Worm (Caenorhabditis elegans) whole organism, L4 larva: ENCODE data around the gene ZK228.10.
A peak's percentile ranks its signal among the peaks of the same experiment; 100 is the strongest.

ENCODE experiments used
- D1046.2 ChIP-seq: fragments of 200-800 bp; sonication (Bioruptor generic); IDR thresholded peaks from 2 replicates; pipeline ENCODE4 v1.3.6; 2022; ENCODE audit warnings: missing genetic modification characterization, missing compliant biosample characterization
- F37D6.2 ChIP-seq: sonication (generic microtip); optimal IDR thresholded peaks from 2 replicates; lab custom pipeline; 2016; ENCODE audit warnings: mild to moderate bottlenecking, missing genetic modification characterization, missing compliant biosample characterization
- aha-1 ChIP-seq: fragments of 150-350 bp; peaks from one replicate; lab custom pipeline; 2014; ENCODE audit warnings: missing biosample characterization, missing genetic modification characterization
- attf-4 ChIP-seq: sonication (generic microtip); optimal IDR thresholded peaks from 3 replicates; lab custom pipeline; 2017; ENCODE audit warnings: missing biosample characterization, missing genetic modification characterization
- ceh-28 ChIP-seq: fragments of 150-350 bp; optimal IDR thresholded peaks from 2 replicates; lab custom pipeline; 2014; ENCODE audit warnings: missing biosample characterization, missing genetic modification reagents, missing genetic modification characterization
- ctbp-1 ChIP-seq: fragments of 200-800 bp; sonication (Bioruptor generic); IDR thresholded peaks from 2 replicates; pipeline ENCODE4 v1.3.6; 2022; ENCODE audit warnings: missing genetic modification reagents, missing genetic modification characterization, missing compliant biosample characterization
- fkh-10 ChIP-seq: fragments of 150-350 bp; optimal IDR thresholded peaks from 2 replicates; lab custom pipeline; 2014; ENCODE audit warnings: missing biosample characterization, missing genetic modification reagents, missing genetic modification characterization
- gei-8 ChIP-seq: fragments of 200-800 bp; sonication (Bioruptor generic); optimal IDR thresholded peaks from 2 replicates; lab custom pipeline; 2018; ENCODE audit warnings: mild to moderate bottlenecking, missing genetic modification characterization, missing compliant biosample characterization
- hlh-30 ChIP-seq: sonication (generic microtip); optimal IDR thresholded peaks from 2 replicates; lab custom pipeline; 2017; ENCODE audit warnings: antibody characterized with exemption, mild to moderate bottlenecking, missing genetic modification characterization, missing compliant biosample characterization; ENCODE audit not compliant: insufficient read depth
- hmg-1.1 ChIP-seq: fragments of 200-800 bp; sonication (Bioruptor generic); IDR thresholded peaks from 2 replicates; pipeline ENCODE4 v1.3.6; 2022; ENCODE audit warnings: missing genetic modification reagents, missing genetic modification characterization, missing compliant biosample characterization
- jun-1 ChIP-seq: fragments of 150-350 bp; optimal IDR thresholded peaks from 2 replicates; lab custom pipeline; 2014; ENCODE audit warnings: missing biosample characterization, missing genetic modification reagents, missing genetic modification characterization
- lin-15B ChIP-seq: fragments of 150-350 bp; sonication (generic microtip); optimal IDR thresholded peaks from 3 replicates; lab custom pipeline; 2014; ENCODE audit warnings: missing biosample characterization, missing genetic modification characterization
- lin-38 ChIP-seq: fragments of 200-800 bp; sonication (Bioruptor generic); IDR thresholded peaks from 2 replicates; pipeline ENCODE4 v1.3.6; 2022; ENCODE audit warnings: missing genetic modification reagents, missing genetic modification characterization, missing compliant biosample characterization
- lsy-2 ChIP-seq, 2 experiments: fragments of 150-350 bp in 1 of 2; sonication (generic microtip) in 1 of 2; optimal IDR thresholded peaks; 2 replicates each; lab custom pipeline; 2014 to 2017; ENCODE audit warnings: missing biosample characterization in 2 of 2, missing genetic modification characterization in 2 of 2
- madf-9 ChIP-seq: fragments of 200-800 bp; sonication (Bioruptor generic); conservative IDR thresholded peaks from 2 replicates; pipeline ENCODE4 v1.3.6; 2022; ENCODE audit warnings: missing genetic modification reagents, missing genetic modification characterization, missing compliant biosample characterization
- mdl-1 ChIP-seq, 2 experiments: fragments of 150-350 bp in 1 of 2; sonication (generic microtip) in 1 of 2; optimal IDR thresholded peaks; 2 replicates each; lab custom pipeline; 2014 to 2017; ENCODE audit warnings: missing biosample characterization in 2 of 2, missing genetic modification characterization in 2 of 2
- mep-1 ChIP-seq: fragments of 150-350 bp; sonication (generic microtip); optimal IDR thresholded peaks from 3 replicates; lab custom pipeline; 2014; ENCODE audit warnings: missing biosample characterization, missing genetic modification characterization
- mxl-3 ChIP-seq: fragments of 200-800 bp; sonication (Bioruptor generic); optimal IDR thresholded peaks from 2 replicates; lab custom pipeline; 2018; ENCODE audit warnings: mild to moderate bottlenecking, missing genetic modification characterization, missing compliant biosample characterization
- nhr-11 ChIP-seq: fragments of 150-350 bp; optimal IDR thresholded peaks from 2 replicates; lab custom pipeline; 2014; ENCODE audit warnings: missing biosample characterization, missing genetic modification characterization
- nhr-111 ChIP-seq: fragments of 200-800 bp; sonication (Bioruptor generic); optimal IDR thresholded peaks from 2 replicates; lab custom pipeline; 2018; ENCODE audit warnings: mild to moderate bottlenecking, missing genetic modification characterization, missing compliant biosample characterization
- nhr-237 ChIP-seq: sonication (generic microtip); optimal IDR thresholded peaks from 2 replicates; lab custom pipeline; 2017; ENCODE audit warnings: missing biosample characterization, missing genetic modification characterization
- nhr-28 ChIP-seq: fragments of 150-350 bp; optimal IDR thresholded peaks from 2 replicates; lab custom pipeline; 2014; ENCODE audit warnings: missing biosample characterization, missing genetic modification characterization
- pqm-1 ChIP-seq: sonication (generic microtip); optimal IDR thresholded peaks from 2 replicates; lab custom pipeline; 2017; ENCODE audit warnings: missing biosample characterization, missing genetic modification characterization
- rbr-2 ChIP-seq: sonication (generic microtip); optimal IDR thresholded peaks from 2 replicates; lab custom pipeline; 2016; ENCODE audit warnings: missing genotype, missing genetic modification characterization, missing compliant biosample characterization
- set-16 ChIP-seq: fragments of 200-800 bp; sonication (Bioruptor generic); IDR thresholded peaks from 2 replicates; pipeline ENCODE4 v1.3.6; 2022; ENCODE audit warnings: missing genetic modification reagents, missing genetic modification characterization, missing compliant biosample characterization
- skn-1 ChIP-seq: fragments of 150-350 bp; optimal IDR thresholded peaks from 2 replicates; lab custom pipeline; 2014; ENCODE audit warnings: missing biosample characterization, missing genetic modification characterization
- snpc-4 ChIP-seq: fragments of 150-350 bp; optimal IDR thresholded peaks from 2 replicates; lab custom pipeline; 2014; ENCODE audit warnings: missing biosample characterization, missing genetic modification characterization
- tag-97 ChIP-seq: fragments of 200-800 bp; sonication (Bioruptor generic); IDR thresholded peaks from 2 replicates; pipeline ENCODE4 v1.3.6; 2022; ENCODE audit warnings: missing genetic modification characterization, missing compliant biosample characterization
- unc-130 ChIP-seq: sonication (generic microtip); optimal IDR thresholded peaks from 2 replicates; lab custom pipeline; 2016; ENCODE audit warnings: missing genetic modification reagents, missing genetic modification characterization, missing compliant biosample characterization
- unc-39 ChIP-seq: sonication (generic microtip); optimal IDR thresholded peaks from 2 replicates; lab custom pipeline; 2017; ENCODE audit warnings: missing biosample characterization, missing genetic modification characterization
- unc-62 ChIP-seq, 3 experiments: fragments of 150-350 bp in 1 of 3; sonication (generic microtip); optimal IDR thresholded peaks in 2 of 3; peaks in 1 of 3; 1 replicate in 1 of 3; 2 replicates in 2 of 3; lab custom pipeline; 2014 to 2017; ENCODE audit warnings: missing biosample characterization in 3 of 3, missing genetic modification characterization in 3 of 3, missing genetic modification reagents in 3 of 3, missing genotype in 1 of 3
- zag-1 ChIP-seq: fragments of 150-350 bp; optimal IDR thresholded peaks from 2 replicates; lab custom pipeline; 2014; ENCODE audit warnings: missing biosample characterization, missing genetic modification characterization

The ZK228.10 gene

DNA sequence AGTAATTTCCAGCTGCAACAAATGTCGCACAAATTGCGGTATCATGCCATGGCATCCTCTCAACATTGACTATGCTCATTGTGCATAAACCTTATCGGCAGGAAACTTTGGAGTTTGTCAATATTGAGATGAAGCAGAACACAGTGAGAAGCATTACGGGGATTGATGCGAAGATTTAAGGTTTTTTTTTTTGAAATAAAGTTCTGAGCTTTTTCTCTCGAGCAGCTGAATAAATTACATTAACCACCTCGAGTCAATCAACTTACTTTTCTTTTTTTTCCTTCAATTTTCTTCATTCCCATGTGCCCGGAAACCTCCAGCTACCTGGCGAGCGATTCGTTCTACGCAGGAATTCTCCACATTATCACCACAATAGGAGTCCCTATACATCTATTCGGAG, 19.4 kb downstream of the ZK228.10 start, which contains the start of gene srh-179:
Gene srh-179, plus strand, starts transcription at position 301 of the 400 bp plus-strand sequence.
- TF ChIP-seq snpc-4 (tag; lab: Kevin White, UChicago): no peak
- no peak for TF ChIP-seq lin-15B (tag; lab: Kevin White, UChicago)
- no peak for TF ChIP-seq pqm-1
- TF ChIP-seq lsy-2 (tag; optimal IDR thresholded peaks at IDR 0.05; lab: Kevin White, UChicago): no peak

DNA sequence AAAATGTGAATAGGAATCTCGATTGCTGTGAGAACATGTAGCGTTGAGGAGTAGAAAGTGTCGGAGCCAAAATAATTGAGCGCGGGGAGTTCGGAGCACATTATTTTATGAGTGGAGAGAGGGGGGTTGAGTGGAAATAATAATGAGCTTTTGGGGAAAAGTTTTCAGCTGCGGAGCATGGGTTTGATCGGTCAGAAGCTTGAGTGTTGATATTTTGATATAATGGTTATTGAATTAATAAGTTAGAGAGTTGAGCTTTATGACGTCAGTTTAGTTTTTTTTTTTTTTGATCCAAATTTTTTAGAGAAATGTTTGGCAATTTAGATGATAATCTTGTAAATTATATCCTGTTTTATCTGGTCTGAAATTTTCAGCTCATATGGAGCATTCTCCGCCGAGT, 23.6 kb downstream of the ZK228.10 start, which contains the start of gene srh-178:
Gene srh-178, minus strand, starts transcription at position 101 of the 400 bp plus-strand sequence.
- TF ChIP-seq D1046.2 (no peak), zag-1 (tag; lab: Kevin White, UChicago) (no peak), rbr-2 (tag; lab: Kevin White, UChicago) (no peak), lsy-2 (tag; optimal IDR thresholded peaks at IDR 0.05; lab: Kevin White, UChicago) (no peak), lin-38 (GFP tag; lab: Robert Waterston, UW) (no peak), pqm-1 (no peak), unc-39 (no peak), hmg-1.1 (GFP tag; lab: Robert Waterston, UW) (no peak), mdl-1 (tag; optimal IDR thresholded peaks at IDR 0.05; lab: Kevin White, UChicago) (no peak), jun-1 (no peak), unc-130 (GFP tag; lab: Kevin White, UChicago) (no peak), mxl-3 (no peak)

DNA sequence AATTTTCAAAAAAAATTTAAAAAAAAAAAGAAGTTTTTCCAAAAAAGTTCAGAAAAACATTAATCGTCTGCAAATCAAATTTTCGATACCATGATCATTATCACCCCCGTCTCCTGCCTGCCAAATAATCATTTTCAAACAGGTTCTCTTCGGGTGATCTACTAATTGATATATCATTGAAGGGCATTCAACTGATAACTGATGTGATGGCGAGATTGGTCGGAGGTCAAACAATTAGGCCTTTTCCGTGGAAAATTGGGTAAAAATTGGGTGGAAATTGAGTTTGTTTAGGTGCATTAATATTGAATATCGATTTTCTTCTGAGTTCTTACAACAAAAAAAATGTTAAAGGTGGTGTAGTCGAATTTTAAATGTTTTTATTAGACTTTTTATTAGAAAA, 30.5 kb downstream of the ZK228.10 start, which contains the start of gene Y51A2D.18:
Gene Y51A2D.18, minus strand, starts transcription at position 101 of the 400 bp plus-strand sequence.
- TF ChIP-seq set-16 (GFP tag; lab: Robert Waterston, UW): no peak

DNA sequence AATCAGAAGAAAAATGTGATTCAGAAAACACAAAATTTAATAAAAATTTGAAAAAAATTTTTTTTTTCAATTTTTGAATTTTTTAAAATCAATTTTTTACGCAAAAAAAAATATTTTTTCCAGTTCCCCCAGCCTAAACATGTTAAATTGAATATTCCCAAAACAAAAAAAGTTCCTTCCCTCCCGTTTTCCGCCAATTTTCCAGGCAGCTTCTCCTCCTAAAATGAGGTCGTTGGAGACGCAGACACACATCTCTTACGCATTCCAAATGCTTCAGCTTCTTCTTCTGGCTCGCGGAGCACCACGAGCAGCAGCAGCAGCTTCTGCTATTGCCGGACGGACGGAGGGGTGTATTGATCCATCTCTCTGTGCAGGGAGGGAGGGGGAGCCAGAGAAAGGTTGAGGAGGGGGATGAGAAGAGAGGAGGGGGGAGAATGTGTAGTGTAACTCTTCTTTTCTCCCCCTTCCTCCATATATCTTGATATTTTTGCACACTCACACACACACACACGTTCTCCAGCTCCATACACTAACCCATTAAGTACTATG, 33.7 kb downstream of the ZK228.10 start:
- TF ChIP-seq hlh-30 (tag; lab: Kevin White, UChicago): peak; percentile 52
- TF ChIP-seq gei-8 (GFP tag; lab: Kevin White, UChicago): no peak
- peak; percentile 90 for TF ChIP-seq set-16 (GFP tag; lab: Robert Waterston, UW)
- TF ChIP-seq F37D6.2 (tag; lab: Kevin White, UChicago): peak; percentile 13
- peak in 1 of 2 experiments; percentile 98 for TF ChIP-seq unc-62 (GFP tag; optimal IDR thresholded peaks at IDR 0.05 in 1 of 2; lab: Kevin White, UChicago)
- no peak for TF ChIP-seq unc-62 (tag; optimal IDR thresholded peaks at IDR 0.05; lab: Kevin White, UChicago)
- peak; percentile 3 for TF ChIP-seq nhr-28 (tag; lab: Kevin White, UChicago)
- peak; percentile 27 for TF ChIP-seq nhr-11
- no peak for TF ChIP-seq nhr-237
- TF ChIP-seq fkh-10: peak; percentile 40
- no peak for TF ChIP-seq skn-1 (tag; lab: Kevin White, UChicago)
- peak; percentile 66 for TF ChIP-seq hmg-1.1 (GFP tag; lab: Robert Waterston, UW)
- peak; percentile 16 for TF ChIP-seq ceh-28 (tag; lab: Kevin White, UChicago)
- TF ChIP-seq lsy-2 (tag; optimal IDR thresholded peaks at IDR 0.05; lab: Kevin White, UChicago): peak in 1 of 2 experiments; percentile 40
- no peak for TF ChIP-seq tag-97 (GFP tag; lab: Robert Waterston, UW)
- 0 out of 2 replicates have a peak, but pooled peaks have one; percentile 41 for TF ChIP-seq madf-9 (GFP tag; lab: Robert Waterston, UW)
- peak in 1 of 2 experiments; percentile 45 for TF ChIP-seq mdl-1 (tag; optimal IDR thresholded peaks at IDR 0.05; lab: Kevin White, UChicago)
- peak; percentile 86 for TF ChIP-seq aha-1
- TF ChIP-seq nhr-111 (GFP tag; lab: Kevin White, UChicago): no peak
- peak; percentile 78 for TF ChIP-seq ctbp-1 (GFP tag; lab: Robert Waterston, UW)
- TF ChIP-seq mep-1: peak; percentile 60
- TF ChIP-seq rbr-2 (tag; lab: Kevin White, UChicago): peak; percentile 28
- TF ChIP-seq, all 104 proteins: peak for 16

DNA sequence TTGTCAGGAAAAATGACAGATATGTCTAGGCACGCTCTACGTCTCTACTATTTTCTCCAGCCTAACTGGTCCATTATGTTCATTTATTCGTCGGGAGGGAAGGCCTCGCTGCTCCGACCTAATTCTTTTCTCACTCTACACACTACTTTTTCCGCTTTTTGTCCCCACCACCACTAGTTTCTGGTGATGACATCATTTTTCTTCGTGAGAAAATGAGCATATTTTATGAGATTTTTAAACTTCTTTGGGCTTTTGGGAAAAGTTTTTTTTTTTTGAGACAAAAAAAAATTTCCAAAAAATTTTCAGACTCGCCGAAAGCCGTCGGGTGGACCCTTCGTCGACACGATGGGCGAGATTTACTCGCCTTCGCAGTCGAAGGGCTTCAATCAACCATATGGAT, 35.3 kb downstream of the ZK228.10 start, which contains the start of gene slo-1:
Gene slo-1, plus strand, starts transcription at position 301 of the 400 bp plus-strand sequence.
- peak; percentile 37 for TF ChIP-seq aha-1
- no peak for TF ChIP-seq attf-4 (tag; lab: Kevin White, UChicago)
